Fruit fly (Drosophila melanogaster) whole organism, embryonic: Measurements from ENCODE around the gene CG10301.
A peak's percentile ranks its signal among the peaks of the same experiment; 100 is the strongest.

ENCODE experiments used
- ATbp ChIP-seq: fragments of 200-800 bp; sonication (Bioruptor generic); optimal IDR thresholded peaks from 2 replicates; lab custom pipeline; 2017; ENCODE audit warnings: missing biosample characterization, mild to moderate bottlenecking, missing genetic modification characterization, missing genetic modification reagents
- Asciz ChIP-seq: fragments of 200-800 bp; sonication (Bioruptor generic); optimal IDR thresholded peaks from 2 replicates; lab custom pipeline; 2017; ENCODE audit warnings: missing biosample characterization, mild to moderate bottlenecking, missing genetic modification characterization, missing genetic modification reagents
- C15 ChIP-seq: fragments of 200-800 bp; sonication (Bioruptor generic); IDR thresholded peaks from 3 replicates; pipeline ENCODE4 v1.3.6; 2022; ENCODE audit warnings: missing biosample characterization, missing genetic modification characterization
- CG10959 ChIP-seq: fragments of 200-800 bp; sonication (Bioruptor generic); IDR thresholded peaks from 2 replicates; pipeline ENCODE4 v1.3.6; 2022; ENCODE audit warnings: missing biosample characterization, missing genetic modification characterization
- CG11696 ChIP-seq: fragments of 200-800 bp; sonication (Bioruptor generic); IDR thresholded peaks from 2 replicates; pipeline ENCODE4 v1.3.6; 2022; ENCODE audit warnings: missing biosample characterization, missing genetic modification characterization
- CG12299 ChIP-seq: fragments of 200-800 bp; sonication (Bioruptor generic); optimal IDR thresholded peaks from 2 replicates; lab custom pipeline; 2018; ENCODE audit warnings: missing biosample characterization, mild to moderate bottlenecking, missing genetic modification characterization
- CG12391 ChIP-seq: fragments of 200-800 bp; sonication (Bioruptor generic); optimal IDR thresholded peaks from 3 replicates; lab custom pipeline; 2018; ENCODE audit warnings: missing biosample characterization, mild to moderate bottlenecking, missing genetic modification characterization, moderate library complexity
- CG13775 ChIP-seq: fragments of 200-800 bp; sonication (Bioruptor generic); optimal IDR thresholded peaks from 3 replicates; lab custom pipeline; 2017; ENCODE audit warnings: missing biosample characterization, mild to moderate bottlenecking, missing genetic modification characterization
- CG14441 ChIP-seq: fragments of 200-800 bp; sonication (Bioruptor generic); IDR thresholded peaks from 2 replicates; pipeline ENCODE4 v1.3.6; 2022; ENCODE audit warnings: missing biosample characterization, missing genetic modification characterization
- CG15269 ChIP-seq: fragments of 200-800 bp; sonication (Bioruptor generic); optimal IDR thresholded peaks from 2 replicates; lab custom pipeline; 2018; ENCODE audit warnings: missing biosample characterization, mild to moderate bottlenecking, missing genetic modification characterization, moderate library complexity
- CG15601 ChIP-seq: fragments of 200-800 bp; sonication (Bioruptor generic); optimal IDR thresholded peaks from 3 replicates; lab custom pipeline; 2019; ENCODE audit warnings: missing biosample characterization, mild to moderate bottlenecking, missing genetic modification characterization, moderate library complexity
- CG2199 ChIP-seq: fragments of 200-800 bp; sonication (Bioruptor generic); IDR thresholded peaks from 3 replicates; pipeline ENCODE4 v1.3.6; 2022; ENCODE audit warnings: missing biosample characterization, missing genetic modification characterization
- CG30403 ChIP-seq: fragments of 200-800 bp; sonication (Bioruptor generic); optimal IDR thresholded peaks from 3 replicates; lab custom pipeline; 2016; ENCODE audit warnings: missing biosample characterization, missing genetic modification characterization
- CG31224 ChIP-seq: fragments of 200-800 bp; sonication (Bioruptor generic); IDR thresholded peaks from 2 replicates; pipeline ENCODE4 v1.3.6; 2022; ENCODE audit warnings: missing biosample characterization, missing genetic modification characterization
- CG31388 ChIP-seq: fragments of 200-800 bp; sonication (Bioruptor generic); optimal IDR thresholded peaks from 2 replicates; lab custom pipeline; 2016; ENCODE audit warnings: missing biosample characterization, missing genetic modification characterization
- CG31441 ChIP-seq: fragments of 200-800 bp; sonication (Bioruptor generic); IDR thresholded peaks from 2 replicates; pipeline ENCODE4 v1.3.6; 2022; ENCODE audit warnings: missing biosample characterization, missing genetic modification characterization
- CG32772 ChIP-seq: fragments of 200-800 bp; sonication (Bioruptor generic); IDR thresholded peaks from 2 replicates; pipeline ENCODE4 v1.3.6; 2022; ENCODE audit warnings: missing biosample characterization, missing genetic modification characterization
- CG3281 ChIP-seq: fragments of 200-800 bp; sonication (Bioruptor generic); optimal IDR thresholded peaks from 3 replicates; lab custom pipeline; 2017; ENCODE audit warnings: missing biosample characterization, mild to moderate bottlenecking, missing genetic modification characterization
- CG3726 ChIP-seq: fragments of 200-800 bp; sonication (Bioruptor generic); IDR thresholded peaks from 3 replicates; pipeline ENCODE4, ENCODE4 v1.3.6; 2022; ENCODE audit warnings: missing biosample characterization, missing genetic modification characterization
- CG6689 ChIP-seq: fragments of 200-800 bp; sonication (Bioruptor generic); IDR thresholded peaks from 2 replicates; pipeline ENCODE4 v1.3.6; 2022; ENCODE audit warnings: missing biosample characterization, missing genetic modification characterization
- CG7839 ChIP-seq: fragments of 200-800 bp; sonication (Bioruptor generic); optimal IDR thresholded peaks from 3 replicates; lab custom pipeline; 2018; ENCODE audit warnings: missing biosample characterization, mild to moderate bottlenecking, missing genetic modification characterization, moderate library complexity
- CG9437 ChIP-seq: fragments of 200-800 bp; sonication (Bioruptor generic); optimal IDR thresholded peaks from 2 replicates; lab custom pipeline; 2018; ENCODE audit warnings: missing biosample characterization, mild to moderate bottlenecking, missing genetic modification characterization
- CG9932 ChIP-seq: fragments of 200-800 bp; sonication (Bioruptor generic); IDR thresholded peaks from 2 replicates; pipeline ENCODE4 v1.3.6; 2022; ENCODE audit warnings: missing biosample characterization, missing genetic modification characterization
- Dip2 ChIP-seq: fragments of 200-800 bp; sonication (Bioruptor generic); IDR thresholded peaks from 2 replicates; pipeline ENCODE4 v1.3.6; 2022; ENCODE audit warnings: missing biosample characterization, missing genetic modification characterization
- Eip74EF ChIP-seq, 2 experiments: fragments of 200-800 bp in 1 of 2; fragments of >200 bp in 1 of 2; sonication (Bioruptor generic) in 1 of 2; optimal IDR thresholded peaks; 2 replicates each; lab custom pipeline; 2017 to 2019; ENCODE audit warnings: missing biosample characterization in 2 of 2, missing genetic modification characterization in 2 of 2, mild to moderate bottlenecking in 1 of 2, moderate library complexity in 1 of 2
- H2.0 ChIP-seq: fragments of 200-800 bp; sonication (Bioruptor generic); IDR thresholded peaks from 2 replicates; pipeline ENCODE4 v1.3.6; 2022; ENCODE audit warnings: missing biosample characterization, missing genetic modification characterization
- HLH4C ChIP-seq: fragments of 200-800 bp; sonication (Bioruptor generic); IDR thresholded peaks from 3 replicates; pipeline ENCODE4 v1.3.6; 2022; ENCODE audit warnings: missing biosample characterization, missing genetic modification characterization; ENCODE audit not compliant: partially characterized antibody
- Mad ChIP-seq: fragments of 200-800 bp; sonication (Bioruptor generic); optimal IDR thresholded peaks from 2 replicates; lab custom pipeline; 2016; ENCODE audit warnings: missing biosample characterization, missing genetic modification characterization
- Optix ChIP-seq: fragments of 200-800 bp; sonication (Bioruptor generic); IDR thresholded peaks from 3 replicates; pipeline ENCODE4 v1.3.6; 2022; ENCODE audit warnings: missing biosample characterization, missing genetic modification characterization
- Sox102F ChIP-seq: fragments of 200-800 bp; sonication (Bioruptor generic); optimal IDR thresholded peaks from 2 replicates; lab custom pipeline; 2018; ENCODE audit warnings: missing biosample characterization, mild to moderate bottlenecking, missing genetic modification characterization, moderate library complexity
- Ssrp ChIP-seq: fragments of 200-800 bp; sonication (Bioruptor generic); optimal IDR thresholded peaks from 2 replicates; lab custom pipeline; 2018; ENCODE audit warnings: missing biosample characterization, mild to moderate bottlenecking, missing genetic modification characterization, moderate library complexity
- btn ChIP-seq: fragments of 200-800 bp; sonication (Bioruptor generic); optimal IDR thresholded peaks from 2 replicates; lab custom pipeline; 2016; ENCODE audit warnings: missing biosample characterization, missing genetic modification characterization
- cg ChIP-seq: fragments of 200-800 bp; sonication (Bioruptor generic); optimal IDR thresholded peaks from 3 replicates; lab custom pipeline; 2019; ENCODE audit warnings: missing biosample characterization, mild to moderate bottlenecking, missing genetic modification characterization, moderate library complexity
- ems ChIP-seq: fragments of 200-800 bp; sonication (Bioruptor generic); optimal IDR thresholded peaks from 3 replicates; lab custom pipeline; 2016; ENCODE audit warnings: missing biosample characterization, missing genetic modification characterization
- en ChIP-seq: fragments of 200-800 bp; sonication (Bioruptor generic); optimal IDR thresholded peaks from 2 replicates; lab custom pipeline; 2016; ENCODE audit warnings: missing biosample characterization, missing genetic modification characterization
- eve ChIP-seq, 2 experiments: fragments of >200 bp; optimal IDR thresholded peaks; 2 replicates each; lab custom pipeline; 2017; ENCODE audit warnings: missing biosample characterization in 2 of 2, missing genetic modification characterization in 2 of 2
- eyg ChIP-seq: fragments of 200-800 bp; sonication (Bioruptor generic); optimal IDR thresholded peaks from 3 replicates; lab custom pipeline; 2016; ENCODE audit warnings: missing biosample characterization, missing genetic modification characterization
- gem ChIP-seq: fragments of 200-800 bp; sonication (Bioruptor generic); optimal IDR thresholded peaks from 2 replicates; lab custom pipeline; 2019; ENCODE audit warnings: missing biosample characterization, mild to moderate bottlenecking, missing genetic modification characterization, moderate library complexity
- gfzf ChIP-seq: fragments of 200-800 bp; sonication (Bioruptor generic); optimal IDR thresholded peaks from 2 replicates; lab custom pipeline; 2016; ENCODE audit warnings: missing biosample characterization, mild to moderate bottlenecking, missing genetic modification characterization, moderate library complexity
- h ChIP-seq: fragments of >200 bp; optimal IDR thresholded peaks from 2 replicates; lab custom pipeline; 2017
- hth ChIP-seq: fragments of >200 bp; optimal IDR thresholded peaks from 2 replicates; lab custom pipeline; 2017; ENCODE audit warnings: inconsistent platforms
- nerfin-2 ChIP-seq: fragments of 200-800 bp; sonication (Bioruptor generic); IDR thresholded peaks from 2 replicates; pipeline ENCODE4 v1.3.6; 2022; ENCODE audit warnings: missing biosample characterization, missing genetic modification characterization; ENCODE audit not compliant: partially characterized antibody
- nom ChIP-seq: fragments of 200-800 bp; sonication (Bioruptor generic); optimal IDR thresholded peaks from 2 replicates; lab custom pipeline; 2017; ENCODE audit warnings: missing biosample characterization, missing genetic modification characterization, mild to moderate bottlenecking, moderate library complexity, missing genetic modification reagents
- oc ChIP-seq: fragments of 200-800 bp; sonication (Bioruptor generic); optimal IDR thresholded peaks from 2 replicates; lab custom pipeline; 2018; ENCODE audit warnings: missing biosample characterization, mild to moderate bottlenecking, missing genetic modification characterization, moderate library complexity
- ranshi ChIP-seq: fragments of 200-800 bp; sonication (Bioruptor generic); IDR thresholded peaks from 2 replicates; pipeline ENCODE4 v1.3.6; 2022; ENCODE audit warnings: missing biosample characterization, missing genetic modification characterization
- row ChIP-seq: fragments of 200-800 bp; sonication (Bioruptor generic); IDR thresholded peaks from 3 replicates; pipeline ENCODE4 v1.3.6; 2022; ENCODE audit warnings: missing biosample characterization, missing genetic modification characterization
- sqz ChIP-seq: fragments of 200-800 bp; sonication (Bioruptor generic); optimal IDR thresholded peaks from 3 replicates; lab custom pipeline; 2018; ENCODE audit warnings: missing biosample characterization, mild to moderate bottlenecking, missing genetic modification characterization
- tin ChIP-seq: fragments of 200-800 bp; sonication (Bioruptor generic); optimal IDR thresholded peaks from 3 replicates; lab custom pipeline; 2016; ENCODE audit warnings: missing biosample characterization, missing genetic modification characterization
- vfl ChIP-seq: fragments of 200-800 bp; sonication (Bioruptor generic); optimal IDR thresholded peaks from 2 replicates; lab custom pipeline; 2016; ENCODE audit warnings: missing biosample characterization, missing genetic modification characterization
- zfh1 ChIP-seq: fragments of 200-800 bp; sonication (Bioruptor generic); IDR thresholded peaks from 3 replicates; pipeline ENCODE4 v1.3.6; 2022; ENCODE audit warnings: missing biosample characterization, missing genetic modification characterization

CG10301 gene

DNA sequence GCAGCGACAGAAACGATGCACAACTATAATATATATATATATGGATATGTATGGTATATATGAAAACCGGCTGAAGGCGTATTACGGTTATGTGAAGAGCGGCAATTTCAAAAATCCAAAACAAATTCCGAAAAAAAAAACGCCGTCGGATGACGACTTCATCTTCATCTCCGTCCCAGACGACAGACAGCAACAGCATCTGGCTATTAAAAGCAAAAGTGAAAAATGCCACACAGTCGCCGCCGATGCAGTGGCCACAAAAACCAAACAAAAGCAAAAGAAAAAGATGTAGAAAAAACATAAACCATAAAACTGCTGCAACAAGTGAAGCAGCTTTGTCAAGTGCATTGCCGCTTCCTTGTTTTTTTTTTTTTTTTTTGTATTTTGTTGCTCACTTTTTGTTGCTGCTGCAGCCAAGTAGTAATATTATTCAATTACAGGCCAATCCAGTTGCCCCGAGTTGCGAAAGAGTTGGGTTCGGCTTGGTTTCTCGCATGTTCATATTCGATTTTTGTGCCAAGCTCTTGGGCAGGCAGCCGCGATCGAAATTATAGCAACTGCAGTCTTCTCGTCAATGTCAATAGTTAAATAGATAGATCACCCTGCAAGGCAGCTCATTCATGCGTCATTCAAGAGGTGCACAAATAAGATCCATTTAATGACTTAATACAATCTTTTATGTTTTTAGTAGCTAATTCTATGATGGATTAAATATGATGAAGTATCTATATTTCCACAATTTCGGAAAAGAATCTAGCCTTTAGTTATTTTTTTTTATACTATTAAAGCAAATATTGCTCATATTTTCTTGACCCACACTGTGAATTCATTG is 24.8 kb downstream of the CG10301 start (continued):
- TF ChIP-seq btn, result no peak
- TF ChIP-seq gfzf (GFP tag; lab: Kevin White, UChicago), result no peak
- peak; percentile 3 for TF ChIP-seq CG31388 (GFP tag; lab: Kevin White, UChicago)
- peak; percentile 31 for TF ChIP-seq CG15269 (tag; lab: Kevin White, UChicago)
- TF ChIP-seq CG2199 (GFP tag; lab: Robert Waterston, UW), result 0 out of 3 replicates have a peak, but pooled peaks have one; percentile 63
- TF ChIP-seq tin (GFP tag; lab: Kevin White, UChicago), result no peak
- TF ChIP-seq CG12299 (tag; lab: Kevin White, UChicago), result no peak
- no peak for TF ChIP-seq row (GFP tag; lab: Robert Waterston, UW)
- TF ChIP-seq h (lab: Kevin White, UChicago), result no peak
- TF ChIP-seq CG11696 (GFP tag; lab: Robert Waterston, UW), result peak; percentile 58
- no peak for TF ChIP-seq Dip2
- no peak for TF ChIP-seq CG15601
- TF ChIP-seq nerfin-2 (GFP tag; lab: Robert Waterston, UW), result no peak
- peak; percentile 23; the same call in 1 of the 2 replicates for TF ChIP-seq CG6689
- TF ChIP-seq CG9932, result no peak
- peak; percentile 2 for TF ChIP-seq en (GFP tag; lab: Kevin White, UChicago)
- peak; percentile 52 for TF ChIP-seq gem (tag; lab: Kevin White, UChicago)
- TF ChIP-seq ranshi (GFP tag; lab: Robert Waterston, UW), result no peak
- TF ChIP-seq CG3726 (GFP tag; lab: Robert Waterston, UW), result no peak
- peak; percentile 42 for TF ChIP-seq nom (GFP tag; lab: Kevin White, UChicago)
- TF ChIP-seq C15, result no peak
- TF ChIP-seq H2.0 (GFP tag; lab: Robert Waterston, UW), result no peak
- TF ChIP-seq Sox102F (GFP tag; lab: Kevin White, UChicago), result peak; percentile 48
- TF ChIP-seq vfl (GFP tag; lab: Kevin White, UChicago), result no peak
- TF ChIP-seq Eip74EF (GFP tag; optimal IDR thresholded peaks at IDR 0.05; lab: Kevin White, UChicago), result no peak
- TF ChIP-seq HLH4C, result no peak
- TF ChIP-seq eyg (GFP tag; lab: Kevin White, UChicago), result no peak
- TF ChIP-seq sqz, result peak; percentile 25
- no peak for TF ChIP-seq CG32772 (GFP tag; lab: Robert Waterston, UW)
- TF ChIP-seq CG12391 (tag; lab: Kevin White, UChicago), result peak; percentile 25
- TF ChIP-seq CG14441 (GFP tag; lab: Robert Waterston, UW), result no peak
- no peak for TF ChIP-seq CG10959 (GFP tag; lab: Robert Waterston, UW)
- peak; percentile 39; the same call in 1 of the 3 replicates for TF ChIP-seq zfh1 (GFP tag; lab: Robert Waterston, UW)
- peak; percentile 18 for TF ChIP-seq oc (tag; lab: Kevin White, UChicago)
- TF ChIP-seq CG13775 (GFP tag; lab: Kevin White, UChicago), result no peak
- no peak for TF ChIP-seq hth (lab: Kevin White, UChicago)
- no peak for TF ChIP-seq CG3281 (GFP tag; lab: Kevin White, UChicago)
- peak; percentile 30 for TF ChIP-seq Ssrp (tag; lab: Kevin White, UChicago)
- TF ChIP-seq CG31441 (GFP tag; lab: Robert Waterston, UW), result 0 out of 2 replicates have a peak, but pooled peaks have one; percentile 24
- no peak for TF ChIP-seq Mad (GFP tag; lab: Kevin White, UChicago)
- TF ChIP-seq CG9437, result peak; percentile 7
- peak in 1 of 2 experiments; percentile 81 for TF ChIP-seq eve (GFP tag; optimal IDR thresholded peaks at IDR 0.05; lab: Kevin White, UChicago)
- TF ChIP-seq cg (GFP tag; lab: Kevin White, UChicago), result no peak
- TF ChIP-seq CG7839, result peak; percentile 14
- TF ChIP-seq ems (GFP tag; lab: Kevin White, UChicago), result no peak
- TF ChIP-seq CG31224 (GFP tag; lab: Robert Waterston, UW), result no peak
- TF ChIP-seq Asciz, result no peak
- TF ChIP-seq Optix, result 0 out of 3 replicates have a peak, but pooled peaks have one; percentile 11
- TF ChIP-seq CG30403 (GFP tag; lab: Kevin White, UChicago), result peak; percentile 15
- peak; percentile 40 for TF ChIP-seq ATbp (GFP tag; lab: Kevin White, UChicago)
